Fruit fly (Drosophila melanogaster) S2 (cell line): ENCODE results near the gene RpS15Aa.
A peak's percentile ranks its signal among the peaks of the same experiment; 100 is the strongest.

Source experiments
- CG8478 ChIP-seq: fragments of >200 bp; optimal IDR thresholded peaks from 2 replicates; lab custom pipeline; 2018
- CTCF ChIP-seq, 2 experiments: fragments of >200 bp; optimal IDR thresholded peaks; 2 replicates each; lab custom pipeline; 2018

RpS15Aa gene

DNA sequence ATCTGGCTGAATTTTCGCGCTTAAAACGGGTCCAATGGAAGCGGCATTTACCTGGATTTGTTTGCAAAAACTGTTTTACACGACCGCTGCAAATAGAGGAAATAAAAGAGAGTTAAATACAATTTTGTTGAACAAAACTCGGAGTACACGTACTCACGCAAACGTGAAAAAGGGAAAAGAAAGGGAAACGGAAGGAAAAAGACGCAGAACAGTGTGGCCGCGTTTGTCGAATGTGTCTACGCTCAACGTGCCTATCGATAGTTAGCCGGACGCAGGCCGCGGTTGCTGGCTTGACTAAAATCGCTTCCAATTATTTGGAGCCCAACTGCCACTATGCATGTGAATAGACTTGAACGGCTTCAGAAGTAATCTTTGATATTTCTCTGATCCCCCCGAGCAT, at the start of gene RpS15Aa:
Gene RpS15Aa (minus strand): TSS at position 252 of the 400 bp plus-strand sequence.
- TF ChIP-seq CG8478, result no peak
- TF ChIP-seq CTCF (optimal IDR thresholded peaks at IDR 0.05; lab: Kevin White, UChicago), result peak; percentile 25 to 44

DNA sequence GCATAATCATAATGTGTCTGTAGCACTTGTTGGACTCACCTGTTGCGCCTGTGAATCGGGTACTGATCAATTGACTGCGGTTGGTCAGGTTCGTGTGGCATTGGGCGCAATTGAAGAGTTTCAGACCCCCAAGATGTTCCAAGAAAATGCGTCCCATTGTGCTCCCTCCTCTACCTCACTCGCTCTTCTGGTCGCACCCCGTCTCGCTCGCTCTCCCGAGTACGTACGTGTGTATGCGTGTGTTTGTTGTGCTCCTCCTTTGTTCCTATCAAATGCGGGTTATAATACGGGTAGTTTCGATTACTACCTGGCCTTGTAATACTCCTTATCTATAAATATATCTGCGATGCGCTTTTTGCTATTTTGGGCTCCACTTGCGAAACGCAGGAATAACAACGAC, 49.3 kb upstream of the RpS15Aa start:
- no peak for TF ChIP-seq CTCF (optimal IDR thresholded peaks at IDR 0.05; lab: Kevin White, UChicago)
- TF ChIP-seq CG8478, result no peak

DNA sequence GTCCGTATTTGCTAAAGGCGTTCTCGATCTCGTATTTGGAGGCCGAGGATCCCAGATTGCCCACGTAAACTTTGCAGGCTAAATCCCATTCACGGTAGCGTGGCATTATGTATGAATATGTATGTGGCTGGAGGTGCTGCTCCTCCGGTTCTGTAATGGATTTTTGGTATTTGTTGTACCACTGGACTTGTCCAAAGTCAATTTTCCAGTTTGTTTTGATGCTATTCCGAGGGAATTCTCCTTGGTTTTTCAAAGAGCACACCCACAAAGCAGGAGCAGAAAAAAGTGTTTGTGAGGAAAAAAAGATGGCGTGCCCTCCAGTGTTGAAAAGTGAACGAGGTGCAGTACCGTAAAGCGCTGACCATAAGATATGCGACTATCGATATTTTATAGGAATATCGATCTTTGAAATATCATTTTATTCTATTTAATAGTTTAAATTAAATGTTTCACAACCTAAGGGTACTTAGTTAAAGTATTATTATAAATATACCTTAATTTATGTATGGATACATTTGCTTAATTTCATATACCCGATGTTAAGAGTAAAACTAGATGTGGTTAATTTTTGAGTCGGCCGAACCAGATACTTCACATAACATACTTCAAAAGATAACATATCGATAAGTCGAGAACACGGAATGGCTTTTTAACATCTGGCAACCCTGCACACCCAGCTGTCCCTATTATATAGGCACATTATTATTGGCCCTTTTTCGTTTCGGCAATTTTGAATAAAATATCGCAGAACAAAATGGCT, 47.3 kb upstream of the RpS15Aa start, which contains the start of the genes Rbp1-like and Tim9a:
Gene Rbp1-like (minus strand): TSS at position 295 of the 760 bp plus-strand sequence.
Gene Tim9a (plus strand): TSS at position 628 of the 760 bp plus-strand sequence.
- TF ChIP-seq CTCF (optimal IDR thresholded peaks at IDR 0.05; lab: Kevin White, UChicago), result no peak
- no peak for TF ChIP-seq CG8478

DNA sequence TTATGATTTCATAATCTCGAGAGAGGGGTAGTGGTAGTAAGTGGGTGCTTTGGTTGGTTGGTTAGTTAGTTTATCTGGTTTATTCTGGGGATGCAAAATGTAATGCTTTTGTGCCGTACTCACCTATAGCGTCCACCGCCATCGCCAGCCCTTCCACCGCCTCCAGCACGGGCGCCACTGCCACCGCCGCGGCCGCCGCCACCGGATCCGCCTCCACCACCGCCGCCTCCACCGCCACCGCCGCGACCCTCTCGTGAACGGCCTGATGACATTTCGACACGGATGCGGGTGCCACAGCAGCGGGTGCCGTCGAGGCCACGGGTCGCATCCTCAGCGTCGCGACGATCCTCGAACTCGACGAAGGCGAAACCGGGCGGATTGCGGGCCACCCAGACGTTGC, 46.7 kb upstream of the RpS15Aa start:
- TF ChIP-seq CG8478 (no peak), CTCF (optimal IDR thresholded peaks at IDR 0.05; lab: Kevin White, UChicago) (no peak)

DNA sequence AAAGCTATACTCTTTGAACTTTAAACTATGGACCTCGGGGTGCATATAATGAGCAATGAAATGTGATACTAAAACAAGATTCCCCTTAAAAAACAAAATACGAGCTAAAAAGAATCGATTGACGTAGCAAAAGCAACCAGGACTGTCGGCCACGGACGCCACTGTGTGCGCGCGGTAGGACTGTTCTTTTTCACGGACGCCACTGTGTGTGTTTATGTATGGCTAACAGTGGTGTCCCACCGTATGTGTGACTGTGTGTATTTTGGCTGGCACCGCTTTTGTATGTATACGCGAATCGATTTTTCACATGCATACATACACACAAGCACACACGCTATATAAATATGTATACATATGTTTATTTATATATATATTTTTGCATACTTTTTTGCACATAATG, 46.3 kb upstream of the RpS15Aa start:
- no peak for TF ChIP-seq CG8478
- TF ChIP-seq CTCF (optimal IDR thresholded peaks at IDR 0.05; lab: Kevin White, UChicago), result no peak

DNA sequence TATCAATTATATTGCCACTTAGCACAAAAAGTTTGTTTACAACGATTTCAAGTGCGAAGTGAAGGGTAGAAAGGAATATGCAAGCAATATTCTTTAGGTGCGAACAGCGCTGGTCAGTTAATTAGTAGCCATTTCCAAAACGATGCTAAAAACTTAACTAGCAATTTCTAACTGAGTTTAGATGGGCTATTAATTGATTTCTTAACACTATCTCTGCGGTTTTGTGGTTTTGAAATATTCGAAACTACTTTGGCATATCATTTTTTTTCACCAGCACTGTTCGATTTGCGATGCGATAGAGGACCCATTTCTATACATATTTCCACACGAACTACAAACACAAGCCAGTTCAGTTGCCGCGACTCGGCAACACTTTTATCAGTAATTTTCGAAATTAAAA, 39.0 kb upstream of the RpS15Aa start:
- TF ChIP-seq CG8478 (no peak), CTCF (optimal IDR thresholded peaks at IDR 0.05; lab: Kevin White, UChicago) (no peak)

DNA sequence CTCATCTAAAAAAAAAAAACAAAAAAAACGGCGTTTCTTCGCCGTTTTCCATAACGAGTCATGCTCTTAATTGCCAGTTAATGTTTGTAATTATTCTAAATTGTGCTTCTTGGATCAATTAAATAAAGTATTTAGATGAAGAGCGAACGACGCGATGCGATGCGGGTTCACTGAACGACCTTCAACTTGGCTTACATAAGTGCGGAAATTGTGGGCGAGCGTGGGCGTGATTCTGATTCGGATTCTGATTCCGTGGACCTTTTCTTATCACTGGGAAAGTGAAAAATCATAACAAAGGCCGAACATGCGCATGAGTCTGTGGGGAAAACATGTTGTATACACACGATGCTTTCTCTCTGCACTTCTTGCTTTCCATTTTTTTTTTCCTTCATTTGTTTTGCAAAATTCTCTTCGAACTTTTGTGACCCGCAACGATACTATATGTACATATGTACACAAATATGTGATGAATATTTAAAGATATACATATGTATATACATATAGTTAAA, 38.0 kb upstream of the RpS15Aa start:
- TF ChIP-seq CG8478 (no peak), CTCF (optimal IDR thresholded peaks at IDR 0.05; lab: Kevin White, UChicago) (no peak)

DNA sequence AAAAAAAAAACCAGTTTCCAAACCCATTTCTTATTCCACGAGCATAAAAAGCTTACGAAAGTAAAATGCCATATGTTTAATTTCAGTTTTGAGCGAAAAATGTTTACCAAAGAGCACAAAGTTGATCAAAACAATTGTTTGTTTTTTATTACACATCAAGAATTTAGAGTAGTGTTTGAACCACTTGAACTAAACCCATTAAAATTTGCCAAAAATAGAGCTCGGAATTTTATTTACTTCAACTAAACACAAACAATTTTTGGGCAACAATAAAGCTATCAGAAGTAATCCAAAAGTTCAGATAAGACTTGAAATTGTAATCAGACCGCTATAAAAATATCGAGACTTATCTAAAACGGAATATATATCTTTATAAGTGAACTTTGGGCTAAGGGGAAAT, 37.5 kb upstream of the RpS15Aa start:
- no peak for TF ChIP-seq CTCF (optimal IDR thresholded peaks at IDR 0.05; lab: Kevin White, UChicago)
- TF ChIP-seq CG8478, result no peak

DNA sequence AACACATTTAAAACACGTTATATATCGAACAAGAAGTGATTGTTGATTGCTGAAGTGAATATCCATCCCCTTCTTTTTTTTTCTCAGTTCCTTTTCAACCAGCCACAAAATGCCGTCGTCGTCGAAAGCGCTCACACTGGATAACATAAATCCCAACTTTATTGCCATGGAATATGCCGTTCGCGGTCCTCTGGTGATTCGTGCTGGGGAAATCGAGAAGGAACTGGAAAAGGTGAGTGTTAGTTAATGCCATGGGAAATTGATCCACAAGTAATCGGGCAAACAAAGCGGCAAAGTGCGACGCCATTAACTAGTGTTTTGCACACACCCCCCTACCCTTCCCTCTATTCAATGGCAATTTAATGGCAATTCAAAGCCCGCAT, 36.6 kb upstream of the RpS15Aa start:
- no peak for TF ChIP-seq CTCF (optimal IDR thresholded peaks at IDR 0.05; lab: Kevin White, UChicago)
- TF ChIP-seq CG8478, result no peak

DNA sequence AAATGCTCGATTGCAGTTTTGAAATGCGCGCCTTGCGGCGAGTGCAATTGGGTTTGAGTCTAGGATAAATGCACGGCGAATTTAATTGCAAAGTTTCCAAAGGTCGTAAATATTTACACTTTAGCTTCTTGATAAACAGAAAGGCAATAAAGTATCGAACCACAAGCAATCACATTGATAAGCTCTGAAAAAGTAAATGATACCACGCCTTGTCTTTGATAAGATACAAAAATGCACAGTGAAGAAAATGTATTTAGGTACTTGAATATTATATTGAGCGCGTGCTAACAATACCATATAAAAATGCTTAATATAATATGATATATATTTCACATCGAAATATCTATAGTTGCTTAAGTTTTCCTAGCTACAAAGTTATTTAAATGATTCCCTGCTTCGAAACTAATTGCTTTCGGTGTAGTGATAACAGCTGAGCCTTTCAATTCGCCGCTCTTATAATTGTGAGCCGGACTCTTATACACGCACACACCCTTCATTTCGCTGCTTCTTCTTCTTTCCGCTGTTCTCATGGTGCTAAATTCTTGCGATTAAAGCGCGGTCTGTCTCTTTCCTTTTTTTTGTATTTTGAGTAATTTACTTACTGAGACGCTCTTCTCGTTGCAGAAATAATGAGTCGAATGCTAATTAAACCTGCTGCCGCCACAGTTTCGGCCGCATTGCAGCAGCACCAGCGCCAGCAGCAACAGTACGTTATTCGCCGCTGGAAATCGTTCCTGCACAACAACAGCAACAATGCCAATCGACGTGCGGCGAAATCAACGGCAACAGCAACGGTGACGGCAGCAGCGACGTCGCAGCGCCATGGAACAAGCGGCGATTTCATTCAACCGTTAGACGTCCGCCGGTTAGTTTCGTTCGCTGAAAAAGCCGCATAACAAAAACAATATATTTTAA, 36.0 kb upstream of the RpS15Aa start:
- TF ChIP-seq CTCF (optimal IDR thresholded peaks at IDR 0.05; lab: Kevin White, UChicago) (peak in 1 of 2 experiments; percentile 4), CG8478 (no peak)

DNA sequence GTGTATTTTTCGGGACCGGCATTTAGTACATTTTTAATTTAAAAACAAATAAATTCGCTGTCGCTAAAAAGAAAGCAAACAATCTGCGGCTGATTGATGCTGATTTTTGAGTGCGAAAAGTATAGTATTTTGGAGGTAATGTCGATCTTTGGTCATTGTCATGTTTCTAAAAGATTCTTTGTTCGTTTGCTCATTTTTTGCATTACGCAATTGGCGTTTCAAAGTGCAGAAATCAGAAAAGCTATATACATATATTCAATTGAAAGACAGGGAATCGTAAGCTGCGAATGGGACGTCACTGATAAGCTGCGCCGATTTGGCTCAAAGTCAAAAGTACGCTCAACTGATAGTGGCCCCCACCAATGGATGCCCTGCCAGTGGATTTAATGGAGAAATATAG, 35.0 kb upstream of the RpS15Aa start:
- TF ChIP-seq CTCF (optimal IDR thresholded peaks at IDR 0.05; lab: Kevin White, UChicago), result no peak
- no peak for TF ChIP-seq CG8478

DNA sequence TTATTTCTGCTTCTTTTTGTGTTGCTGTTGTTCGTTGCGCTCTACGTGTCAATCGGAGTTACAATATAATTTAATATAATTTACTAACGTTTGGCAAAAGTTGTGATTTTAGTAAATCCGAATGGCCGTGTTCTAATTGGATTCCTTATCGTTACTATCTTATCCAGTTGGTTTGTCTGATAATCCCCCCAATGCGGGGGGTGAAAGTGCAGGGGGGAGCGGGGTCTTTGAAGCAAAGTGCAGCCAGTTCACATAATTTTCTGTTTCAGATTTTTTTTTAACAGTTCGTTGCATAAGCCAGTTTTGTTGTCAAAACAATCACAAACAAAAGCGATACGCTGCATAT, 34.2 kb upstream of the RpS15Aa start:
- TF ChIP-seq CG8478, result no peak
- no peak for TF ChIP-seq CTCF (optimal IDR thresholded peaks at IDR 0.05; lab: Kevin White, UChicago)

DNA sequence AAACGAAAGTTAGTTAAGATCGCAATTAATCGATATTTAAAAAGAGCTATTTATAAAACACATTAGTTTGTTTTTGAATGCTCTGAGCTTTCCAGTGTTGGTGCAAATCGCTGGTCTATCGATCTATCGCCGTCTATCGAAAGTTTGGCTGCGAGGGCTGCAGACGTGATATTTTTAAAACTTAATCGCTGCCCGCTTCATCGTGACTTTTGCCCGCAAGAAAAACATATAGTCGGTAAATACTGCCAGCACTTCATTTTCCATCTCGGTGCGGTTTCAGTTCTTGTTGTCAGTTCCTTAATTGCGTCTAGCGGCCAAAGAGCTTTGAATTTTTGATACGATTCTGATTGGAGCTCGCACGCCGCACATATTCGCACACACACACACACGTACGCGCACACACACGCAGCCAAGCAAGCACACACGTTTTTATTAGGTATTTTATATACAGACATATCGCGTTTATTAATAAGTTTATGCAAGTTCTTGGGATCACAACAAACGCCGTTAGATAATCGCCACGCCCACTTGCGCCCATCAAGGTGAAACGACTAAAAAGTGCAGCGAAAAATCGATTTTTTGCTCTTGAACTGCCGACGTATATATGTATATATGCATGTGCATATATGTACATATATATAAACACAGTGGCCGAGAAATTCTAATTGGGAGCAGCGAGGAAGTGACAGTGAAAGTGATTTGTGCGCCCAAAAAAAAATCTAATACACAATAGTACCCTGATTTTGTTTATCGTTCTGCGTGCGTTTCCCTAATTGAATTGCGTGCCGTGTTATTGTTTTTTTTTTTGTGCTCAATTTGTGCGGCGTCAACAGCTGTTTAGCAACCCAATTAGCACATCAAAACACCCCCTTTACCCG, 33.6 kb upstream of the RpS15Aa start:
- TF ChIP-seq CTCF (optimal IDR thresholded peaks at IDR 0.05; lab: Kevin White, UChicago), result no peak
- no peak for TF ChIP-seq CG8478

DNA sequence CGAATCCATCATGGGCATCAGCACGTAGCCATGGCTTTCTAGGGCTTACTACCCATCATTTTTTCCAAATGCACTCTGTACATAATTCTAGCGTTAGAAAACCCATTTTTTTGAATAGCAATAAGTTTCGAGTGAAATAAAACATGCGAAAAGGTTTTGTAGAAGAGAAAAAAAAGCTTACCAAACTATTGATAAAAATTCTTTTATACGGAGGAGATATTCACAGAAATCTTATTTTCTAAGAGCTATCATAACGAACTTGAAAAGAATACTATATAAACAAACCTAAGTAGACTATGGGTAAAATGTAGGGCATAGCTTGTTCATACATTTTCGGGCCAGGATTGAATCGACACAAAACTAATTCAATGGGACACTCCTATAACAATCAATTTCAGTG, 32.8 kb upstream of the RpS15Aa start, which contains the start of gene CG1640:
Gene CG1640 (plus strand): TSS at position 301 of the 400 bp plus-strand sequence.
- TF ChIP-seq CG8478 (no peak), CTCF (optimal IDR thresholded peaks at IDR 0.05; lab: Kevin White, UChicago) (no peak)

DNA sequence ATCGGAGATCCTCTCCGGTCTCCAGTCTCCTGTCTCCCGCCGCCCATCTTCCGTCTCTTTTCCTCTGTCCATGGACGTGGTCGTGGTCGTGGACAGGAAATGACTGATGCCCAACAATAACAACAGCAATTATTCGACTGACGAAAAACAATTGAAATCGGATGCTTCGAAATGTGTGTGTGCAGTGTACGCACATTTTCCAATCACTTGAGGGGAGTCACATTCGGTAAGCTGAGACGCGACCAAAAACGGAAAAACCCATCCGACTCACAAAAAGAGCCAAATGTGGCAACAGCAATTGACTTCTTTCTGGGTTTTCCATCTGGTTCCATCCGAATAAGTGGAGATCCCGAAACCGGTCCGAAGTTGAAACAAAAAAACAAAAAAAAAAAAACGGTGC, 31.9 kb upstream of the RpS15Aa start:
- TF ChIP-seq CTCF (optimal IDR thresholded peaks at IDR 0.05; lab: Kevin White, UChicago), result no peak
- no peak for TF ChIP-seq CG8478
